Fruit fly (Drosophila melanogaster) whole organism, embryonic: ENCODE measurements around the gene Rpn2.
A peak's percentile ranks its signal among the peaks of the same experiment; 100 is the strongest.

Experiments
- ATbp ChIP-seq: fragments of 200-800 bp; sonication (Bioruptor generic); optimal IDR thresholded peaks from 2 replicates; lab custom pipeline; 2017; ENCODE audit warnings: missing biosample characterization, mild to moderate bottlenecking, missing genetic modification characterization, missing genetic modification reagents
- Atf6 ChIP-seq: fragments of 200-800 bp; sonication (Bioruptor generic); IDR thresholded peaks from 2 replicates; pipeline ENCODE4 v1.3.6; 2022; ENCODE audit warnings: missing biosample characterization, missing genetic modification characterization
- Awh ChIP-seq: fragments of 200-800 bp; sonication (Bioruptor generic); IDR thresholded peaks from 2 replicates; pipeline ENCODE4, ENCODE4 v1.3.6; 2022; ENCODE audit warnings: missing biosample characterization, missing genetic modification characterization
- BEAF-32 ChIP-seq: fragments of 200-800 bp; sonication (Bioruptor generic); optimal IDR thresholded peaks from 3 replicates; lab custom pipeline; 2017; ENCODE audit warnings: missing biosample characterization, missing genetic modification characterization, mild to moderate bottlenecking, moderate library complexity, missing genetic modification reagents
- CG10147 ChIP-seq: fragments of 200-800 bp; sonication (Bioruptor generic); optimal IDR thresholded peaks from 2 replicates; lab custom pipeline; 2019; ENCODE audit warnings: missing biosample characterization, mild to moderate bottlenecking, missing genetic modification characterization, moderate library complexity
- CG10366 ChIP-seq: fragments of 200-800 bp; sonication (Bioruptor generic); IDR thresholded peaks from 2 replicates; pipeline ENCODE4 v1.3.6; 2022; ENCODE audit warnings: missing biosample characterization, missing genetic modification characterization
- CG10565 ChIP-seq: fragments of 200-800 bp; sonication (Bioruptor generic); optimal IDR thresholded peaks from 3 replicates; lab custom pipeline; 2016; ENCODE audit warnings: missing biosample characterization, mild to moderate bottlenecking, missing genetic modification characterization
- CG10654 ChIP-seq: fragments of 200-800 bp; sonication (Bioruptor generic); optimal IDR thresholded peaks from 2 replicates; lab custom pipeline; 2016; ENCODE audit warnings: missing biosample characterization, missing genetic modification characterization
- CG12104 ChIP-seq: fragments of 200-800 bp; sonication (Bioruptor generic); optimal IDR thresholded peaks from 3 replicates; lab custom pipeline; 2016; ENCODE audit warnings: missing biosample characterization, missing genetic modification characterization
- CG1233 ChIP-seq: fragments of 200-800 bp; sonication (Bioruptor generic); optimal IDR thresholded peaks from 4 replicates; lab custom pipeline; 2018; ENCODE audit warnings: missing biosample characterization, mild to moderate bottlenecking, missing genetic modification characterization
- CG15514 ChIP-seq: fragments of 200-800 bp; sonication (Bioruptor generic); optimal IDR thresholded peaks from 3 replicates; lab custom pipeline; 2017; ENCODE audit warnings: missing biosample characterization, missing genetic modification characterization, mild to moderate bottlenecking, moderate library complexity, missing genetic modification reagents
- CG15601 ChIP-seq: fragments of 200-800 bp; sonication (Bioruptor generic); optimal IDR thresholded peaks from 3 replicates; lab custom pipeline; 2019; ENCODE audit warnings: missing biosample characterization, mild to moderate bottlenecking, missing genetic modification characterization, moderate library complexity
- CG17359 ChIP-seq: fragments of 200-800 bp; sonication (Bioruptor generic); optimal IDR thresholded peaks from 3 replicates; lab custom pipeline; 2018; ENCODE audit warnings: missing biosample characterization, mild to moderate bottlenecking, missing genetic modification characterization, moderate library complexity
- CG17568 ChIP-seq: fragments of 200-800 bp; sonication (Bioruptor generic); optimal IDR thresholded peaks from 2 replicates; lab custom pipeline; 2018; ENCODE audit warnings: missing biosample characterization, mild to moderate bottlenecking, missing genetic modification characterization, moderate library complexity
- CG2129 ChIP-seq: fragments of 200-800 bp; sonication (Bioruptor generic); IDR thresholded peaks from 2 replicates; pipeline ENCODE4 v1.3.6; 2022; ENCODE audit warnings: missing biosample characterization, missing genetic modification characterization; ENCODE audit not compliant: partially characterized antibody
- CG30431 ChIP-seq: fragments of 200-800 bp; sonication (Bioruptor generic); optimal IDR thresholded peaks from 2 replicates; lab custom pipeline; 2017; ENCODE audit warnings: missing biosample characterization, missing genetic modification characterization
- CG3163 ChIP-seq: fragments of 200-800 bp; sonication (Bioruptor generic); optimal IDR thresholded peaks from 3 replicates; lab custom pipeline; 2016; ENCODE audit warnings: missing biosample characterization, missing genetic modification characterization
- CG32532 ChIP-seq: fragments of 200-800 bp; sonication (Bioruptor generic); IDR thresholded peaks from 2 replicates; pipeline ENCODE4 v1.3.6; 2022; ENCODE audit warnings: missing biosample characterization, missing genetic modification characterization
- CG32767 ChIP-seq: fragments of 200-800 bp; sonication (Bioruptor generic); IDR thresholded peaks from 2 replicates; pipeline ENCODE4 v1.3.6; 2022; ENCODE audit warnings: missing biosample characterization, missing genetic modification characterization
- CG33213 ChIP-seq: fragments of 200-800 bp; sonication (Bioruptor generic); optimal IDR thresholded peaks from 3 replicates; lab custom pipeline; 2016; ENCODE audit warnings: missing biosample characterization, missing genetic modification characterization
- CG4424 ChIP-seq: fragments of 200-800 bp; sonication (Bioruptor generic); optimal IDR thresholded peaks from 3 replicates; lab custom pipeline; 2016; ENCODE audit warnings: missing biosample characterization, missing genetic modification characterization
- CG4617 ChIP-seq: fragments of 200-800 bp; sonication (Bioruptor generic); optimal IDR thresholded peaks from 3 replicates; lab custom pipeline; 2016; ENCODE audit warnings: missing biosample characterization, missing genetic modification characterization, borderline replicate concordance
- CG4707 ChIP-seq: fragments of 200-800 bp; sonication (Bioruptor generic); optimal IDR thresholded peaks from 2 replicates; lab custom pipeline; 2018; ENCODE audit warnings: missing biosample characterization, mild to moderate bottlenecking, missing genetic modification characterization, moderate library complexity
- CG4854 ChIP-seq: fragments of 200-800 bp; sonication (Bioruptor generic); optimal IDR thresholded peaks from 2 replicates; lab custom pipeline; 2016; ENCODE audit warnings: missing biosample characterization, missing genetic modification characterization, inconsistent platforms
- CG6254 ChIP-seq: fragments of 200-800 bp; sonication (Bioruptor generic); optimal IDR thresholded peaks from 3 replicates; lab custom pipeline; 2017; ENCODE audit warnings: mild to moderate bottlenecking, missing biosample characterization, missing genetic modification reagents, missing genetic modification characterization
- CG7987 ChIP-seq: fragments of 200-800 bp; sonication (Bioruptor generic); optimal IDR thresholded peaks from 2 replicates; lab custom pipeline; 2018; ENCODE audit warnings: missing biosample characterization, mild to moderate bottlenecking, missing genetic modification characterization, moderate library complexity
- CG8290 ChIP-seq, 3 experiments: fragments of 200-800 bp; sonication (Bioruptor generic); optimal IDR thresholded peaks; 2 replicates each; lab custom pipeline; 2016 to 2019; ENCODE audit warnings: missing biosample characterization in 3 of 3, missing genetic modification characterization in 3 of 3, mild to moderate bottlenecking in 2 of 3, moderate library complexity in 1 of 3
- CG8359 ChIP-seq: fragments of 200-800 bp; sonication (Bioruptor generic); optimal IDR thresholded peaks from 2 replicates; lab custom pipeline; 2017; ENCODE audit warnings: missing biosample characterization, mild to moderate bottlenecking, missing genetic modification characterization, borderline replicate concordance
- Dip2 ChIP-seq: fragments of 200-800 bp; sonication (Bioruptor generic); IDR thresholded peaks from 2 replicates; pipeline ENCODE4 v1.3.6; 2022; ENCODE audit warnings: missing biosample characterization, missing genetic modification characterization
- HmgZ ChIP-seq: fragments of 200-800 bp; sonication (Bioruptor generic); optimal IDR thresholded peaks from 2 replicates; lab custom pipeline; 2018; ENCODE audit warnings: missing biosample characterization, mild to moderate bottlenecking, missing genetic modification characterization
- Hr39 ChIP-seq: fragments of >200 bp; optimal IDR thresholded peaks from 2 replicates; lab custom pipeline; 2017
- NfI ChIP-seq: fragments of 200-800 bp; sonication (Bioruptor generic); optimal IDR thresholded peaks from 3 replicates; lab custom pipeline; 2018; ENCODE audit warnings: missing biosample characterization, mild to moderate bottlenecking, missing genetic modification characterization, moderate library complexity
- Oaz ChIP-seq: fragments of 200-800 bp; sonication (Bioruptor generic); IDR thresholded peaks from 2 replicates; pipeline ENCODE4 v1.3.6; 2022; ENCODE audit warnings: missing biosample characterization, missing genetic modification characterization
- ash1 ChIP-seq: fragments of 200-800 bp; sonication (Bioruptor generic); optimal IDR thresholded peaks from 2 replicates; lab custom pipeline; 2018; ENCODE audit warnings: missing biosample characterization, mild to moderate bottlenecking, missing genetic modification characterization
- bowl ChIP-seq: fragments of 200-800 bp; sonication (Bioruptor generic); IDR thresholded peaks from 2 replicates; pipeline ENCODE4 v1.3.6; 2022; ENCODE audit warnings: missing biosample characterization, missing genetic modification characterization
- bsh ChIP-seq, 2 experiments: fragments of 200-800 bp; sonication (Bioruptor generic); optimal IDR thresholded peaks; 2 replicates each; lab custom pipeline; 2017 to 2018; ENCODE audit warnings: mild to moderate bottlenecking in 2 of 2, missing biosample characterization in 2 of 2, missing genetic modification characterization in 2 of 2, moderate library complexity in 1 of 2
- da ChIP-seq: fragments of 200-800 bp; sonication (Bioruptor generic); optimal IDR thresholded peaks from 2 replicates; lab custom pipeline; 2016; ENCODE audit warnings: missing biosample characterization, missing genetic modification characterization
- dpn ChIP-seq, 2 experiments: fragments of 200-800 bp; sonication (Bioruptor generic); optimal IDR thresholded peaks; 3 replicates each; lab custom pipeline; 2016; ENCODE audit warnings: missing biosample characterization in 2 of 2, missing genetic modification characterization in 2 of 2
- fd3F ChIP-seq: fragments of 200-800 bp; sonication (Bioruptor generic); optimal IDR thresholded peaks from 2 replicates; lab custom pipeline; 2018; ENCODE audit warnings: missing biosample characterization, mild to moderate bottlenecking, missing genetic modification characterization, moderate library complexity
- fu2 ChIP-seq: fragments of 200-800 bp; sonication (Bioruptor generic); optimal IDR thresholded peaks from 2 replicates; lab custom pipeline; 2016; ENCODE audit warnings: missing biosample characterization, missing genetic modification characterization
- gsb-n ChIP-seq: fragments of 200-800 bp; sonication (Bioruptor generic); optimal IDR thresholded peaks from 3 replicates; lab custom pipeline; 2018; ENCODE audit warnings: missing biosample characterization, mild to moderate bottlenecking, missing genetic modification characterization
- kah ChIP-seq: fragments of 200-800 bp; sonication (Bioruptor generic); optimal IDR thresholded peaks from 2 replicates; lab custom pipeline; 2018; ENCODE audit warnings: missing biosample characterization, mild to moderate bottlenecking, missing genetic modification characterization
- klu ChIP-seq: fragments of 200-800 bp; sonication (Bioruptor generic); IDR thresholded peaks from 2 replicates; pipeline ENCODE4 v1.3.6; 2022; ENCODE audit warnings: missing biosample characterization, missing genetic modification characterization
- nmo ChIP-seq: fragments of 200-800 bp; sonication (Bioruptor generic); optimal IDR thresholded peaks from 2 replicates; lab custom pipeline; 2018; ENCODE audit warnings: missing biosample characterization, mild to moderate bottlenecking, missing genetic modification characterization, moderate library complexity
- oc ChIP-seq: fragments of 200-800 bp; sonication (Bioruptor generic); optimal IDR thresholded peaks from 2 replicates; lab custom pipeline; 2018; ENCODE audit warnings: missing biosample characterization, mild to moderate bottlenecking, missing genetic modification characterization, moderate library complexity
- psq ChIP-seq: fragments of 200-800 bp; sonication (Bioruptor generic); optimal IDR thresholded peaks from 2 replicates; lab custom pipeline; 2017; ENCODE audit warnings: missing biosample characterization, missing genetic modification characterization
- rib ChIP-seq: fragments of 200-800 bp; sonication (Bioruptor generic); IDR thresholded peaks from 2 replicates; pipeline ENCODE4 v1.3.6; 2022; ENCODE audit warnings: missing biosample characterization, missing genetic modification characterization
- toy ChIP-seq: fragments of 200-800 bp; sonication (Bioruptor generic); IDR thresholded peaks from 2 replicates; pipeline ENCODE4 v1.3.6; 2022; ENCODE audit warnings: missing biosample characterization, missing genetic modification characterization
- vnd ChIP-seq: fragments of 200-800 bp; sonication (Bioruptor generic); IDR thresholded peaks from 3 replicates; pipeline ENCODE4 v1.3.6; 2022; ENCODE audit warnings: missing biosample characterization, missing genetic modification characterization; ENCODE audit not compliant: partially characterized antibody
- wdn ChIP-seq: fragments of 200-800 bp; sonication (Bioruptor generic); IDR thresholded peaks from 2 replicates; pipeline ENCODE4 v1.3.6; 2022; ENCODE audit warnings: missing biosample characterization, missing genetic modification characterization

Gene Rpn2

dm6 chr3R:29151621-29152092 lies 1.7 kb upstream of the Rpn2 start, which contains the start of gene eIF2D (continued):
- no peak for TF ChIP-seq CG33213 (GFP tag; lab: Kevin White, UChicago)
- peak; percentile 32 for TF ChIP-seq CG15601 (tag; lab: Kevin White, UChicago)
- no peak for TF ChIP-seq da (GFP tag; lab: Kevin White, UChicago)
- peak; percentile 43 for TF ChIP-seq CG6254
- peak; percentile 29 to 50 for TF ChIP-seq dpn (GFP tag; optimal IDR thresholded peaks at IDR 0.05; lab: Kevin White, UChicago)
- peak; percentile 36 for TF ChIP-seq ATbp (GFP tag; lab: Kevin White, UChicago)
- TF ChIP-seq gsb-n (tag; lab: Kevin White, UChicago) = no peak
- TF ChIP-seq Awh (GFP tag; lab: Robert Waterston, UW) = peak; percentile 47; the same call in 1 of the 2 replicates
- TF ChIP-seq CG3163 (GFP tag; lab: Kevin White, UChicago) = no peak
- TF ChIP-seq CG4617 (GFP tag; lab: Kevin White, UChicago) = peak; percentile 47
- peak; percentile 12 for TF ChIP-seq CG1233
- TF ChIP-seq CG10654 = peak; percentile 28
- peak; percentile 74 for TF ChIP-seq Atf6
- peak; percentile 57 for TF ChIP-seq CG10147 (GFP tag; lab: Kevin White, UChicago)
- TF ChIP-seq CG15514 = peak; percentile 77
- TF ChIP-seq CG2129 (GFP tag; lab: Robert Waterston, UW) = no peak
- TF ChIP-seq CG4707 (GFP tag; lab: Kevin White, UChicago) = no peak
- peak; percentile 69 for TF ChIP-seq nmo
- TF ChIP-seq oc (tag; lab: Kevin White, UChicago) = no peak
- no peak for TF ChIP-seq rib (GFP tag; lab: Robert Waterston, UW)
- TF ChIP-seq CG7987 (GFP tag; lab: Kevin White, UChicago) = no peak
- TF ChIP-seq toy (GFP tag; lab: Robert Waterston, UW) = no peak
- no peak for TF ChIP-seq ash1
- TF ChIP-seq CG17568 (GFP tag; lab: Kevin White, UChicago) = no peak
- peak; percentile 41 for TF ChIP-seq NfI (GFP tag; lab: Kevin White, UChicago)
- no peak for TF ChIP-seq CG8359 (GFP tag; lab: Kevin White, UChicago)
- TF ChIP-seq CG17359 (tag; lab: Kevin White, UChicago) = peak; percentile 63
- no peak for TF ChIP-seq Oaz
- TF ChIP-seq HmgZ = peak; percentile 43
- TF ChIP-seq CG4424 (GFP tag; lab: Kevin White, UChicago) = peak; percentile 66
- TF ChIP-seq vnd (GFP tag; lab: Robert Waterston, UW) = no peak
- TF ChIP-seq BEAF-32 (GFP tag; lab: Kevin White, UChicago) = peak; percentile 34
- TF ChIP-seq fu2 (GFP tag; lab: Kevin White, UChicago) = no peak
- TF ChIP-seq CG30431 (GFP tag; lab: Kevin White, UChicago) = no peak
- no peak for TF ChIP-seq klu (GFP tag; lab: Robert Waterston, UW)
- TF ChIP-seq bowl (GFP tag; lab: Robert Waterston, UW) = no peak
- TF ChIP-seq Dip2 (GFP tag; lab: Robert Waterston, UW) = no peak
- peak; percentile 37 for TF ChIP-seq CG10366 (GFP tag; lab: Robert Waterston, UW)
- TF ChIP-seq bsh (GFP tag; optimal IDR thresholded peaks at IDR 0.05; lab: Kevin White, UChicago) = peak; percentile 1 to 61
- no peak for TF ChIP-seq wdn (GFP tag; lab: Robert Waterston, UW)
- TF ChIP-seq CG8290 (GFP tag; optimal IDR thresholded peaks at IDR 0.05; lab: Kevin White, UChicago) = no peak
- no peak for TF ChIP-seq CG8290 (tag; optimal IDR thresholded peaks at IDR 0.05; lab: Kevin White, UChicago)
- no peak for TF ChIP-seq CG4854 (GFP tag; lab: Kevin White, UChicago)
- TF ChIP-seq psq (GFP tag; lab: Kevin White, UChicago) = no peak
- peak; percentile 32 for TF ChIP-seq fd3F
- peak; percentile 17; the same call in 1 of the 2 replicates for TF ChIP-seq CG32767
- TF ChIP-seq kah = peak; percentile 30
- TF ChIP-seq CG32532 (GFP tag; lab: Robert Waterston, UW) = peak; percentile 68
- TF ChIP-seq CG12104 = peak; percentile 65
- TF ChIP-seq Hr39 (lab: Kevin White, UChicago) = no peak
- TF ChIP-seq CG10565 (GFP tag; lab: Kevin White, UChicago) = no peak
